Fruit fly (Drosophila melanogaster) whole organism, embryonic: ENCODE results near the gene lqfR.

Source experiments
- B-H2 ChIP-seq: fragments of 200-800 bp; sonication (Bioruptor generic); optimal IDR thresholded peaks from 2 replicates; lab custom pipeline; 2018; ENCODE audit warnings: missing biosample characterization, mild to moderate bottlenecking, missing genetic modification characterization
- CG10431 ChIP-seq: fragments of 200-800 bp; sonication (Bioruptor generic); optimal IDR thresholded peaks from 3 replicates; lab custom pipeline; 2018; ENCODE audit warnings: missing biosample characterization, mild to moderate bottlenecking, missing genetic modification characterization
- CG11723 ChIP-seq: fragments of 200-800 bp; sonication (Bioruptor generic); optimal IDR thresholded peaks from 2 replicates; lab custom pipeline; 2017; ENCODE audit warnings: missing biosample characterization, mild to moderate bottlenecking, missing genetic modification characterization
- CG12104 ChIP-seq: fragments of 200-800 bp; sonication (Bioruptor generic); optimal IDR thresholded peaks from 3 replicates; lab custom pipeline; 2016; ENCODE audit warnings: missing biosample characterization, missing genetic modification characterization
- CG12219 ChIP-seq: fragments of 200-800 bp; sonication (Bioruptor generic); optimal IDR thresholded peaks from 3 replicates; lab custom pipeline; 2018; ENCODE audit warnings: missing biosample characterization, mild to moderate bottlenecking, missing genetic modification characterization
- CG13624 ChIP-seq: fragments of 200-800 bp; sonication (Bioruptor generic); optimal IDR thresholded peaks from 2 replicates; lab custom pipeline; 2016; ENCODE audit warnings: missing biosample characterization, missing genetic modification characterization
- CG1647 ChIP-seq: fragments of 200-800 bp; sonication (Bioruptor generic); optimal IDR thresholded peaks from 3 replicates; lab custom pipeline; 2016; ENCODE audit warnings: missing biosample characterization, missing genetic modification characterization
- CG16815 ChIP-seq: fragments of 200-800 bp; sonication (Bioruptor generic); optimal IDR thresholded peaks from 3 replicates; lab custom pipeline; 2017; ENCODE audit warnings: missing biosample characterization, mild to moderate bottlenecking, missing genetic modification characterization
- CG16863 ChIP-seq: fragments of 200-800 bp; sonication (Bioruptor generic); optimal IDR thresholded peaks from 3 replicates; lab custom pipeline; 2016; ENCODE audit warnings: missing biosample characterization, missing genetic modification characterization
- CG17912 ChIP-seq: fragments of 200-800 bp; sonication (Bioruptor generic); optimal IDR thresholded peaks from 2 replicates; lab custom pipeline; 2018; ENCODE audit warnings: missing biosample characterization, mild to moderate bottlenecking, missing genetic modification characterization
- CG1792 ChIP-seq: fragments of 200-800 bp; sonication (Bioruptor generic); optimal IDR thresholded peaks from 2 replicates; lab custom pipeline; 2016; ENCODE audit warnings: missing biosample characterization, missing genetic modification characterization
- CG1832 ChIP-seq: fragments of 200-800 bp; sonication (Bioruptor generic); optimal IDR thresholded peaks from 2 replicates; lab custom pipeline; 2017; ENCODE audit warnings: missing biosample characterization, mild to moderate bottlenecking, missing genetic modification characterization, inconsistent platforms
- CG34422 ChIP-seq: fragments of 200-800 bp; sonication (Bioruptor generic); IDR thresholded peaks from 3 replicates; pipeline ENCODE4 v1.3.6; 2022; ENCODE audit warnings: missing biosample characterization, missing genetic modification characterization
- CG3726 ChIP-seq: fragments of 200-800 bp; sonication (Bioruptor generic); IDR thresholded peaks from 3 replicates; pipeline ENCODE4, ENCODE4 v1.3.6; 2022; ENCODE audit warnings: missing biosample characterization, missing genetic modification characterization
- CG4328 ChIP-seq: fragments of 200-800 bp; sonication (Bioruptor generic); optimal IDR thresholded peaks from 3 replicates; lab custom pipeline; 2017; ENCODE audit warnings: missing biosample characterization, missing genetic modification reagents, missing genetic modification characterization
- CG43689 ChIP-seq: fragments of 200-800 bp; sonication (Bioruptor generic); IDR thresholded peaks from 2 replicates; pipeline ENCODE4 v1.3.6; 2022; ENCODE audit warnings: missing biosample characterization, missing genetic modification characterization
- CG4404 ChIP-seq: fragments of 200-800 bp; sonication (Bioruptor generic); IDR thresholded peaks from 2 replicates; pipeline ENCODE4 v1.3.6; 2022; ENCODE audit warnings: missing biosample characterization, missing genetic modification characterization
- CG7786 ChIP-seq: fragments of 200-800 bp; sonication (Bioruptor generic); optimal IDR thresholded peaks from 2 replicates; lab custom pipeline; 2016; ENCODE audit warnings: missing biosample characterization, missing genetic modification characterization
- CG7928 ChIP-seq: fragments of 200-800 bp; sonication (Bioruptor generic); optimal IDR thresholded peaks from 2 replicates; lab custom pipeline; 2017; ENCODE audit warnings: missing biosample characterization, mild to moderate bottlenecking, missing genetic modification characterization
- CG8290 ChIP-seq, 3 experiments: fragments of 200-800 bp; sonication (Bioruptor generic); optimal IDR thresholded peaks; 2 replicates each; lab custom pipeline; 2016 to 2019; ENCODE audit warnings: missing biosample characterization in 3 of 3, missing genetic modification characterization in 3 of 3, mild to moderate bottlenecking in 2 of 3, moderate library complexity in 1 of 3
- CTCF ChIP-seq: fragments of 200-800 bp; sonication (Bioruptor generic); optimal IDR thresholded peaks from 2 replicates; lab custom pipeline; 2017; ENCODE audit warnings: missing biosample characterization, mild to moderate bottlenecking, missing genetic modification characterization, moderate library complexity
- CrebB ChIP-seq: fragments of 200-800 bp; sonication (Bioruptor generic); optimal IDR thresholded peaks from 3 replicates; lab custom pipeline; 2018; ENCODE audit warnings: missing biosample characterization, mild to moderate bottlenecking, missing genetic modification characterization
- Fer1 ChIP-seq: fragments of 200-800 bp; sonication (Bioruptor generic); optimal IDR thresholded peaks from 2 replicates; lab custom pipeline; 2017; ENCODE audit warnings: missing biosample characterization, mild to moderate bottlenecking, missing genetic modification characterization
- HmgZ ChIP-seq: fragments of 200-800 bp; sonication (Bioruptor generic); optimal IDR thresholded peaks from 2 replicates; lab custom pipeline; 2018; ENCODE audit warnings: missing biosample characterization, mild to moderate bottlenecking, missing genetic modification characterization
- Hr39 ChIP-seq: fragments of >200 bp; optimal IDR thresholded peaks from 2 replicates; lab custom pipeline; 2017
- Kr ChIP-seq: fragments of 200-800 bp; sonication (Bioruptor generic); optimal IDR thresholded peaks from 2 replicates; lab custom pipeline; 2017; ENCODE audit warnings: missing biosample characterization, mild to moderate bottlenecking, missing genetic modification characterization
- Mrtf ChIP-seq: fragments of 200-800 bp; sonication (Bioruptor generic); IDR thresholded peaks from 3 replicates; pipeline ENCODE4 v1.3.6; 2022; ENCODE audit warnings: missing biosample characterization, missing genetic modification characterization
- Myb ChIP-seq: fragments of 200-800 bp; sonication (Bioruptor generic); optimal IDR thresholded peaks from 2 replicates; lab custom pipeline; 2016; ENCODE audit warnings: missing biosample characterization, missing genetic modification characterization
- Rx ChIP-seq: fragments of 200-800 bp; sonication (Bioruptor generic); IDR thresholded peaks from 2 replicates; pipeline ENCODE4 v1.3.6; 2022; ENCODE audit warnings: missing biosample characterization, missing genetic modification characterization
- al ChIP-seq: fragments of 200-800 bp; sonication (Bioruptor generic); IDR thresholded peaks from 2 replicates; pipeline ENCODE4 v1.3.6; 2022; ENCODE audit warnings: missing biosample characterization, missing genetic modification characterization
- ato ChIP-seq: fragments of 200-800 bp; sonication (Bioruptor generic); IDR thresholded peaks from 2 replicates; pipeline ENCODE4 v1.3.6; 2022; ENCODE audit warnings: missing biosample characterization, missing genetic modification characterization; ENCODE audit not compliant: partially characterized antibody
- btn ChIP-seq: fragments of 200-800 bp; sonication (Bioruptor generic); optimal IDR thresholded peaks from 2 replicates; lab custom pipeline; 2016; ENCODE audit warnings: missing biosample characterization, missing genetic modification characterization
- cg ChIP-seq: fragments of 200-800 bp; sonication (Bioruptor generic); optimal IDR thresholded peaks from 3 replicates; lab custom pipeline; 2019; ENCODE audit warnings: missing biosample characterization, mild to moderate bottlenecking, missing genetic modification characterization, moderate library complexity
- chinmo ChIP-seq: fragments of 200-800 bp; sonication (Bioruptor generic); IDR thresholded peaks from 4 replicates; pipeline ENCODE4 v1.3.6; 2022; ENCODE audit warnings: missing biosample characterization, missing genetic modification characterization; ENCODE audit not compliant: partially characterized antibody
- eyg ChIP-seq: fragments of 200-800 bp; sonication (Bioruptor generic); optimal IDR thresholded peaks from 3 replicates; lab custom pipeline; 2016; ENCODE audit warnings: missing biosample characterization, missing genetic modification characterization
- fd102C ChIP-seq: fragments of 200-800 bp; sonication (Bioruptor generic); optimal IDR thresholded peaks from 2 replicates; lab custom pipeline; 2018; ENCODE audit warnings: missing biosample characterization, mild to moderate bottlenecking, missing genetic modification characterization, moderate library complexity
- ftz-f1 ChIP-seq: fragments of 200-800 bp; sonication (Bioruptor generic); optimal IDR thresholded peaks from 2 replicates; lab custom pipeline; 2016; ENCODE audit warnings: missing biosample characterization, missing genetic modification characterization
- gsb-n ChIP-seq: fragments of 200-800 bp; sonication (Bioruptor generic); optimal IDR thresholded peaks from 3 replicates; lab custom pipeline; 2018; ENCODE audit warnings: missing biosample characterization, mild to moderate bottlenecking, missing genetic modification characterization
- ham ChIP-seq: fragments of 200-800 bp; sonication (Bioruptor generic); IDR thresholded peaks from 2 replicates; pipeline ENCODE4 v1.3.6; 2022; ENCODE audit warnings: missing biosample characterization, missing genetic modification characterization
- her ChIP-seq: fragments of 200-800 bp; sonication (Bioruptor generic); optimal IDR thresholded peaks from 2 replicates; lab custom pipeline; 2016; ENCODE audit warnings: missing biosample characterization, missing genetic modification characterization
- jigr1 ChIP-seq: fragments of 200-800 bp; sonication (Bioruptor generic); IDR thresholded peaks from 3 replicates; pipeline ENCODE4 v1.3.6; 2022; ENCODE audit warnings: missing biosample characterization, missing genetic modification characterization
- jing ChIP-seq: fragments of 200-800 bp; sonication (Bioruptor generic); optimal IDR thresholded peaks from 2 replicates; lab custom pipeline; 2018; ENCODE audit warnings: missing biosample characterization, mild to moderate bottlenecking, missing genetic modification characterization
- lab ChIP-seq: fragments of 200-800 bp; sonication (Bioruptor generic); optimal IDR thresholded peaks from 3 replicates; lab custom pipeline; 2017; ENCODE audit warnings: missing biosample characterization, missing genetic modification characterization, mild to moderate bottlenecking, moderate library complexity, missing genetic modification reagents
- luna ChIP-seq: fragments of 200-800 bp; sonication (Bioruptor generic); optimal IDR thresholded peaks from 2 replicates; lab custom pipeline; 2016; ENCODE audit warnings: missing biosample characterization, missing genetic modification characterization
- nerfin-2 ChIP-seq: fragments of 200-800 bp; sonication (Bioruptor generic); IDR thresholded peaks from 2 replicates; pipeline ENCODE4 v1.3.6; 2022; ENCODE audit warnings: missing biosample characterization, missing genetic modification characterization; ENCODE audit not compliant: partially characterized antibody
- org-1 ChIP-seq: fragments of 200-800 bp; sonication (Bioruptor generic); optimal IDR thresholded peaks from 2 replicates; lab custom pipeline; 2017; ENCODE audit warnings: missing biosample characterization, missing genetic modification characterization
- row ChIP-seq: fragments of 200-800 bp; sonication (Bioruptor generic); IDR thresholded peaks from 3 replicates; pipeline ENCODE4 v1.3.6; 2022; ENCODE audit warnings: missing biosample characterization, missing genetic modification characterization
- seq ChIP-seq: fragments of 200-800 bp; sonication (Bioruptor generic); IDR thresholded peaks from 2 replicates; pipeline ENCODE4 v1.3.6; 2022; ENCODE audit warnings: missing biosample characterization, missing genetic modification characterization
- so ChIP-seq: fragments of 200-800 bp; sonication (Bioruptor generic); IDR thresholded peaks from 3 replicates; pipeline ENCODE4 v1.3.6; 2022; ENCODE audit warnings: missing biosample characterization, missing genetic modification characterization
- sug ChIP-seq: fragments of 200-800 bp; optimal IDR thresholded peaks from 2 replicates; lab custom pipeline; 2019; ENCODE audit warnings: missing biosample characterization, mild to moderate bottlenecking, missing genetic modification characterization, moderate library complexity
- tx ChIP-seq: fragments of 200-800 bp; sonication (Bioruptor generic); optimal IDR thresholded peaks from 2 replicates; lab custom pipeline; 2016; ENCODE audit warnings: missing biosample characterization, missing genetic modification characterization

lqfR gene

DNA sequence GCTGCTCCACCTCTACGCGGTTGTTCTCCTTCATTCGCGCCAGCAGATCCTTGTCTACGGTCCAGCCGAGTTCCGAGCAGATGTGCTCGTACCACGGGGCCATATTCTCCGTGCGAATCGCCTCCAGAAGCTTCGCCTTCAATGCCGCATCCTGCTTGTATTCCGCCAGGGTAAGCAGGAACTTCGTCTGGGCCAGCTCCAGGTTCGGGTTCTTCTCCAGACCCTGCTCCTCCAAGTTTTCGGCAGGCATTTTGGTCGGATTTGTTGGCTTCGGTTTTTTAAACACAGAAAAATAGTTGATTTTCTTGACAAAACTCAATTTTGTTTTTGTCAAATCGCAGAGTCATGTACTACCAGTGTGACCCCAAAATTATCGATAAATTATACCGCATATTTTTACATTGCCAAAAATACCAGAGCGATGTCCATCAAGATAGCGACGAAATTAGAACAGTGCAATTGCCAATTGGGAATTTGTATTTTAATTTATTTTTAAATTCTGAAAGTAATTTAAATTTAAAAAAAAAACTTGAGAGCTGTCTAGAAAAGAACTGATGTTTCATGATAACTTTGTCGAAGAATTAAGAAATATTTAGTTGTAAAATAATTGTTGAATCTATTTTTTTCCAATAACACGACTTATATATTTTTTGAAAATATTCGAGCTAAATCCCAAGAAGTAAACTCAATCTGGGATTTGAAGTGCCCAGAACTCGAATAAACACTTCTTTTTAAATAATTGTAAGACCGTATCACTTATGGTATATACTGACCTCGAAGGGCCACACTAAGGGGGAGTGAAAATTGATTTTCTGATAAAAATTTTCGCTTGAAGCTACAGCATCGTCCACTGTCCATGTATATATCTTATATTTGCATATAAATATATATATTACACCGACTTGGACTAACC, 50.8 kb downstream of the lqfR start, which contains the start of the genes Rpn7 and AP-2mu (continued):
- TF ChIP-seq Myb (no peak), CG16863 (GFP tag; lab: Kevin White, UChicago) (no peak), CG1832 (GFP tag; lab: Kevin White, UChicago) (no peak), al (no peak), gsb-n (tag; lab: Kevin White, UChicago) (no peak), CG3726 (GFP tag; lab: Robert Waterston, UW) (no peak), Fer1 (GFP tag; lab: Kevin White, UChicago) (no peak), row (GFP tag; lab: Robert Waterston, UW) (peak; percentile 28; the same call in 1 of the 3 replicates), CG8290 (GFP tag; optimal IDR thresholded peaks at IDR 0.05; lab: Kevin White, UChicago) (no peak), CG8290 (tag; optimal IDR thresholded peaks at IDR 0.05; lab: Kevin White, UChicago) (no peak), Hr39 (lab: Kevin White, UChicago) (no peak), Rx (no peak), CG10431 (GFP tag; lab: Kevin White, UChicago) (no peak), CrebB (no peak), Kr (GFP tag; lab: Kevin White, UChicago) (no peak), ato (no peak), CG4404 (GFP tag; lab: Robert Waterston, UW) (no peak), CG43689 (GFP tag; lab: Robert Waterston, UW) (no peak), org-1 (GFP tag; lab: Kevin White, UChicago) (no peak), CG1792 (no peak), CG12219 (GFP tag; lab: Kevin White, UChicago) (no peak), CG13624 (GFP tag; lab: Kevin White, UChicago) (no peak), CTCF (no peak), eyg (GFP tag; lab: Kevin White, UChicago) (no peak), CG7786 (GFP tag; lab: Kevin White, UChicago) (no peak), CG4328 (GFP tag; lab: Kevin White, UChicago) (no peak), nerfin-2 (GFP tag; lab: Robert Waterston, UW) (no peak), btn (GFP tag; lab: Kevin White, UChicago) (no peak), HmgZ (tag; lab: Kevin White, UChicago) (no peak), ftz-f1 (GFP tag; lab: Kevin White, UChicago) (no peak), seq (no peak), CG16815 (no peak), lab (GFP tag; lab: Kevin White, UChicago) (no peak), jigr1 (GFP tag; lab: Robert Waterston, UW) (no peak), CG11723 (GFP tag; lab: Kevin White, UChicago) (no peak), jing (GFP tag; lab: Kevin White, UChicago) (no peak), CG17912 (GFP tag; lab: Kevin White, UChicago) (no peak), Mrtf (GFP tag; lab: Robert Waterston, UW) (no peak), sug (tag; lab: Kevin White, UChicago) (peak; percentile 18), cg (GFP tag; lab: Kevin White, UChicago) (no peak), CG1647 (no peak), fd102C (GFP tag; lab: Kevin White, UChicago) (no peak), luna (GFP tag; lab: Kevin White, UChicago) (no peak), CG12104 (no peak), so (no peak), ham (GFP tag; lab: Robert Waterston, UW) (no peak), her (no peak), CG7928 (GFP tag; lab: Kevin White, UChicago) (no peak), tx (GFP tag; lab: Kevin White, UChicago) (no peak), CG34422 (GFP tag; lab: Robert Waterston, UW) (no peak), B-H2 (GFP tag; lab: Kevin White, UChicago) (no peak), chinmo (GFP tag; lab: Robert Waterston, UW) (no peak)
